Fruit fly (Drosophila melanogaster) whole organism, adult: ENCODE results near the gene mRpS34.

Source experiments
- CG11617 ChIP-seq: fragments of 200-800 bp; sonication (Bioruptor generic); optimal IDR thresholded peaks from 2 replicates; lab custom pipeline; 2017; ENCODE audit warnings: mild to moderate bottlenecking, missing biosample characterization, missing genetic modification reagents, missing genetic modification characterization
- Hr96 ChIP-seq: fragments of 200-800 bp; sonication (Bioruptor generic); optimal IDR thresholded peaks from 2 replicates; lab custom pipeline; 2016; ENCODE audit warnings: missing biosample characterization, missing genetic modification characterization
- cic ChIP-seq: fragments of 200-800 bp; sonication (Bioruptor generic); optimal IDR thresholded peaks from 2 replicates; lab custom pipeline; 2017; ENCODE audit warnings: missing biosample characterization, mild to moderate bottlenecking, missing genetic modification characterization, moderate library complexity
- ovo ChIP-seq: fragments of 200-800 bp; sonication (Bioruptor generic); optimal IDR thresholded peaks from 2 replicates; lab custom pipeline; 2016; ENCODE audit warnings: missing biosample characterization, missing genetic modification characterization
- pad ChIP-seq: fragments of 200-800 bp; sonication (Bioruptor generic); optimal IDR thresholded peaks from 3 replicates; lab custom pipeline; 2017; ENCODE audit warnings: missing biosample characterization, missing genetic modification characterization, mild to moderate bottlenecking, moderate library complexity, missing genetic modification reagents
- tj ChIP-seq: fragments of 200-800 bp; sonication (Bioruptor generic); optimal IDR thresholded peaks from 3 replicates; lab custom pipeline; 2017; ENCODE audit warnings: missing biosample characterization, mild to moderate bottlenecking, missing genetic modification characterization, moderate library complexity

DNA sequence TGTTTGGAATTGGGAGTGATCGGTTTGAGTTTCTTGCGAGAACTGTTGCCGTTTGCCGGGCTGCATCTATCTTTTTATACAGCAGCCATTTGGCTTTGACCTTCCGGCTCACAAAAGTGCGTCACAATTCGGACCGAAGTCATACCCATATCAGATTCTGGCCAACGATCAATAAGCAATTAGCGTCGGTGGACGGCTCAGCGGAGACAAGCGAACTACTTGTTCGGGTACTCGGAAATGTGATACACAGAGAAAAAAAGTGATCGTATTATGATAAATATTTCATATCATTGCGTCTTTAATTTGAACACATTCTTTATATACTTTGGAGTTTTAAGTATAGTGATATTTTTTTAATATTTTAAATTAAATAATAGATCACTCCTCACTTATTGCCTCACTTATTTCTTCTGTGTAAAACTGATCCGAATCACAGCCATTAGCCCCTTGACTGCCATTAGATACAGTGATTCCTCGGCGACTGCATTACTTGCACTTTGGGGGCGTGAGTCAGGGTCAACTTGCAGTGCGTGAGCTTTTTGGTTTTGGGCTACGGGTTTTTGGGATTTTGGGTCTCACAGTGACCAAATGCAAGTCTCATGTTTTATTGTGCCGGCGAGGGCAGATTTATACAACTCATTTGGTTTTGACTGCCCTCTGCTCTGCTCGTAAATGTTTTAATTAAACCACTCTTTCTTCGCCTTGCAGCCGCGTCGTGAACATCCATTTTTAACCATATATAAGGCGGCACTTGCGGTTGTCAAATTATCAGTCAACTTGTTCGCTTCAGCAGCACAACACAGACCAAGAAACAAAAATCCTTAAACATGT, 41.8 kb upstream of the mRpS34 start, which contains the start of the genes CG13043 and CG13063:
- TF ChIP-seq cic (GFP tag; lab: Kevin White, UChicago) (no peak), ovo (no peak), tj (GFP tag; lab: Kevin White, UChicago) (no peak), CG11617 (GFP tag; lab: Kevin White, UChicago) (no peak), pad (GFP tag; lab: Kevin White, UChicago) (no peak), Hr96 (GFP tag; lab: Kevin White, UChicago) (no peak)
